Fruit fly (Drosophila melanogaster) Kc167 (cell line): ENCODE measurements around the gene Ogdh.

ENCODE experiments used
- Sin3A ChIP-seq: fragments of >200 bp; optimal IDR thresholded peaks from 2 replicates; lab custom pipeline; 2018; ENCODE audit warnings: missing external identifiers
- h ChIP-seq: fragments of >200 bp; optimal IDR thresholded peaks from 3 replicates; lab custom pipeline; 2018; ENCODE audit warnings: missing external identifiers
- insv ChIP-seq: fragments of >200 bp; optimal IDR thresholded peaks from 3 replicates; lab custom pipeline; 2018; ENCODE audit warnings: missing external identifiers
- psq ChIP-seq: fragments of >200 bp; optimal IDR thresholded peaks from 2 replicates; lab custom pipeline; 2017; ENCODE audit warnings: missing external identifiers

- TF ChIP-seq Sin3A (lab: Kevin White, UChicago), result no peak
- no peak for TF ChIP-seq h (lab: Kevin White, UChicago)
- no peak for TF ChIP-seq psq
- TF ChIP-seq insv (lab: Kevin White, UChicago), result no peak
These were observed 49.7 kb downstream of the Ogdh start for dm6 chr3L:17004218-17004759.
